Worm (Caenorhabditis elegans): ENCODE data around the gene nsph-3.1.

DNA sequence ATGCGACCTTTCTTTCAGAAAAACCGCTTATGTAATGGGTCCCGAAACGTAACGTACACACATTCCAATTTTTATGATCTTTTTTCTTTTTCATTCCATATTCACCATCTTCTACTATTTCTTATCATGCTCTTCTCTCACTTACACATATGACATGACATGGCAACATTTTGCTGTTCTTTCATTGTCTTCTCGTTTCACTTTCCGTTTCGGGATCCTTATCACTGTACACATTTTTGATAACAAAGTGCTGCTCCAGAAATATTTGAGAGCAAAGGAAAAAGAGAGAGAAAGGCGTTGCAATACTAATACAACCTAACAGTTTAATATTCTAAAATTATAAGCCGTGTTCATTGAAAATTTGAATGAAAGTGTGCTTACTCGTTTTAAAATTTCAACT lies 20.7 kb downstream of the nsph-3.1 start:
- TF ChIP-seq fkh-10 (GFP tag; optimal IDR thresholded peaks at IDR 0.05) (no peak), unc-62 (GFP tag; optimal IDR thresholded peaks at IDR 0.05) (no peak), nhr-12 (tag; optimal IDR thresholded peaks at IDR 0.05) (no peak), nhr-76 (tag; optimal IDR thresholded peaks at IDR 0.05) (no peak), elt-1 (tag; optimal IDR thresholded peaks at IDR 0.05) (no peak), elt-3 (tag; optimal IDR thresholded peaks at IDR 0.05) (no peak)
